Worm (Caenorhabditis elegans) whole organism, L4 larva: ENCODE data around the gene srx-74.

Source experiments
- aly-2 ChIP-seq: sonication (generic microtip); optimal IDR thresholded peaks from 2 replicates; lab custom pipeline; 2018; ENCODE audit warnings: missing biosample characterization, missing genetic modification characterization
- ceh-20 ChIP-seq: fragments of 200-800 bp; sonication (Bioruptor generic); IDR thresholded peaks from 2 replicates; pipeline ENCODE4 v1.3.6; 2022; ENCODE audit warnings: missing genetic modification reagents, missing genetic modification characterization, missing compliant biosample characterization
- nhr-25 ChIP-seq: sonication (generic microtip); optimal IDR thresholded peaks from 2 replicates; lab custom pipeline; 2017; ENCODE audit warnings: missing genetic modification characterization, mild to moderate bottlenecking, missing compliant biosample characterization, antibody characterized with exemption, moderate library complexity, borderline replicate concordance; ENCODE audit not compliant: insufficient read depth
- pqm-1 ChIP-seq: sonication (generic microtip); optimal IDR thresholded peaks from 2 replicates; lab custom pipeline; 2017; ENCODE audit warnings: missing biosample characterization, missing genetic modification characterization
- snpc-4 ChIP-seq: fragments of 150-350 bp; optimal IDR thresholded peaks from 2 replicates; lab custom pipeline; 2014; ENCODE audit warnings: missing biosample characterization, missing genetic modification characterization

DNA sequence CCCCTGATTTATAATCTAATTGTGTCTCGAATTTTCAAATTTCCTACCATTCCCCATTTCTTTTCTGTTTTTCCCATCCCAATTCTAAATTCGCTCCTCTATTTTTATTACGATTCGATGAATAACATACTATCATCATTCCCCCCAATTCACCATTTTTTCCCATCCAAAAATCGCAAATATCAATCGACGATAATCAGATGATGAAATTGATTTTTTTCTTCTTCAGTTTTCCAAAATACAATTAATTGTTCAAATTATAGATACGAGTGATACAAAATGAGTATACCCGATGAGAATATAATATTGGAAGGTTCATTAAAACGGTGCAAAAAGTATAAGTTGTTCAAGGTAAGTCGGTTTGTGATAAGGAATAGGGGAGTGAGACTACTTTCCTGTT lies 19.6 kb downstream of the srx-74 start, which contains the start of gene soc-1:
- TF ChIP-seq pqm-1 (tag; lab: Kevin White, UChicago) = no peak
- TF ChIP-seq aly-2 = no peak
- TF ChIP-seq snpc-4 (tag; lab: Kevin White, UChicago) = no peak
- no peak for TF ChIP-seq ceh-20 (GFP tag; lab: Robert Waterston, UW)
- TF ChIP-seq nhr-25 (tag; lab: Kevin White, UChicago) = no peak
